Worm (Caenorhabditis elegans) whole organism, L1 larva: ENCODE data around the gene K11H12.9.

Source experiments
- ceh-82 ChIP-seq, 3 experiments: fragments of 150-350 bp in 1 of 3; sonication (generic microtip) in 2 of 3; optimal IDR thresholded peaks; 2 replicates each; lab custom pipeline; 2014 to 2017; ENCODE audit warnings: missing biosample characterization in 3 of 3, missing genetic modification characterization in 3 of 3
- efl-1 ChIP-seq, 4 experiments: fragments of 150-350 bp; optimal IDR thresholded peaks in 3 of 4; peaks in 1 of 4; 1 replicate in 1 of 4; 2 replicates in 3 of 4; lab custom pipeline; 2014; ENCODE audit warnings: missing biosample characterization in 2 of 4, missing genetic modification characterization in 2 of 4, missing genetic modification reagents in 2 of 4
- elt-3 ChIP-seq, 6 experiments: fragments of 150-350 bp in 1 of 6; sonication (generic microtip); optimal IDR thresholded peaks; 2 replicates each; lab custom pipeline; 2017 to 2018; ENCODE audit warnings: missing biosample characterization in 6 of 6, missing genetic modification characterization in 6 of 6, inconsistent platforms in 1 of 6
- fkh-8 ChIP-seq: sonication (generic microtip); optimal IDR thresholded peaks from 2 replicates; lab custom pipeline; 2016; ENCODE audit warnings: mild to moderate bottlenecking, missing genetic modification characterization, missing compliant biosample characterization
- mep-1 ChIP-seq: fragments of 150-350 bp; optimal IDR thresholded peaks from 2 replicates; lab custom pipeline; 2014; ENCODE audit warnings: missing biosample characterization, missing genetic modification characterization
- snpc-4 ChIP-seq: fragments of 150-350 bp; optimal IDR thresholded peaks from 2 replicates; lab custom pipeline; 2014; ENCODE audit warnings: missing biosample characterization, missing genetic modification characterization
- unc-62 ChIP-seq: fragments of 150-350 bp; optimal IDR thresholded peaks from 2 replicates; lab custom pipeline; 2014; ENCODE audit warnings: missing biosample characterization, missing genetic modification reagents, missing genetic modification characterization
- unc-98 ChIP-seq: fragments of 200-800 bp; sonication (Bioruptor generic); IDR thresholded peaks from 2 replicates; pipeline ENCODE4 v1.3.6; 2022; ENCODE audit warnings: missing genetic modification characterization, missing compliant biosample characterization

DNA sequence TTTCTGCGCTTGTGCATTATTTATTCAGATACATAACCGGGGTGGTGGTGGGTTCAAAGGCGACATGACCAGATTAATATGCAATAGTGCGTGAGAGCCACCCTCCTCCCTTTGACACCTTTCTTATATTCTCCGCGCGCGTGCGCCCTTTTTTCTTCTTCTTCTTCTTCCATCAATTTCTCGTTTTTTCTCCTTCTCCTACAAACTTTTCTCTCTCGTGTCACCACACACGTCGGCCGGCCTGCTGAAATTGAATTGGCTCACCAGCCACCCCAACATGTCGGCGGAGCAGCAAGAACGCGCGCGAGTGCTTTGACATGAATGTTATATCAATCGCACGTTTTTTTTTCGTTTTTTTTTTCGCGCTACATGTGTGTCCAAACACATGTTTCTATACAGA, 10.1 kb downstream of the K11H12.9 start:
- TF ChIP-seq mep-1 (tag; lab: Kevin White, UChicago) (no peak), unc-98 (GFP tag; lab: Robert Waterston, UW) (no peak), unc-62 (GFP tag; lab: Kevin White, UChicago) (no peak), snpc-4 (tag; lab: Kevin White, UChicago) (no peak), ceh-82 (tag; optimal IDR thresholded peaks at IDR 0.05; lab: Kevin White, UChicago) (peak in 1 of 3 experiments; percentile 42), efl-1 (optimal IDR thresholded peaks at IDR 0.05; lab: Kevin White, UChicago) (no peak), efl-1 (GFP tag; optimal IDR thresholded peaks at IDR 0.05 in 1 of 2; lab: Kevin White, UChicago) (no peak), fkh-8 (tag; lab: Kevin White, UChicago) (peak; percentile 67), elt-3 (tag; optimal IDR thresholded peaks at IDR 0.05; lab: Kevin White, UChicago) (no peak)
